Worm (Caenorhabditis elegans) whole organism, late embryonic: ENCODE data around the gene hmg-1.1.

Experiments
- ceh-19 ChIP-seq: fragments of 200-800 bp; sonication (Bioruptor generic); optimal IDR thresholded peaks from 2 replicates; lab custom pipeline; 2018; ENCODE audit warnings: mild to moderate bottlenecking, missing genetic modification characterization, missing compliant biosample characterization
- ceh-31 ChIP-seq: sonication (generic microtip); optimal IDR thresholded peaks from 2 replicates; lab custom pipeline; 2016; ENCODE audit warnings: missing genetic modification characterization, missing compliant biosample characterization
- ceh-6 ChIP-seq: fragments of 200-800 bp; sonication (Bioruptor generic); optimal IDR thresholded peaks from 2 replicates; lab custom pipeline; 2018; ENCODE audit warnings: mild to moderate bottlenecking, missing genetic modification characterization, missing compliant biosample characterization
- ceh-9 ChIP-seq: sonication (generic microtip); optimal IDR thresholded peaks from 2 replicates; lab custom pipeline; 2016; ENCODE audit warnings: mild to moderate bottlenecking, missing genetic modification characterization, inconsistent platforms, missing compliant biosample characterization
- elt-2 ChIP-seq: sonication (generic microtip); optimal IDR thresholded peaks from 2 replicates; lab custom pipeline; 2016; ENCODE audit warnings: missing genetic modification reagents, missing genetic modification characterization, missing compliant biosample characterization
- fkh-10 ChIP-seq: fragments of 150-350 bp; optimal IDR thresholded peaks from 2 replicates; lab custom pipeline; 2014; ENCODE audit warnings: missing biosample characterization, missing genetic modification reagents, missing genetic modification characterization
- hlh-8 ChIP-seq: sonication (generic microtip); optimal IDR thresholded peaks from 2 replicates; lab custom pipeline; 2016; ENCODE audit warnings: missing genotype, missing genetic modification characterization, missing compliant biosample characterization
- nhr-11 ChIP-seq: fragments of 150-350 bp; optimal IDR thresholded peaks from 2 replicates; lab custom pipeline; 2014; ENCODE audit warnings: missing biosample characterization, missing genetic modification characterization
- pax-1 ChIP-seq: fragments of 150-350 bp; optimal IDR thresholded peaks from 2 replicates; lab custom pipeline; 2014; ENCODE audit warnings: missing biosample characterization, missing genetic modification characterization
- tbx-2 ChIP-seq: sonication (generic microtip); optimal IDR thresholded peaks from 2 replicates; lab custom pipeline; 2016; ENCODE audit warnings: missing genetic modification characterization, missing compliant biosample characterization
- unc-86 ChIP-seq: sonication (generic microtip); optimal IDR thresholded peaks from 2 replicates; lab custom pipeline; 2016; ENCODE audit warnings: missing genetic modification characterization, missing compliant biosample characterization

DNA sequence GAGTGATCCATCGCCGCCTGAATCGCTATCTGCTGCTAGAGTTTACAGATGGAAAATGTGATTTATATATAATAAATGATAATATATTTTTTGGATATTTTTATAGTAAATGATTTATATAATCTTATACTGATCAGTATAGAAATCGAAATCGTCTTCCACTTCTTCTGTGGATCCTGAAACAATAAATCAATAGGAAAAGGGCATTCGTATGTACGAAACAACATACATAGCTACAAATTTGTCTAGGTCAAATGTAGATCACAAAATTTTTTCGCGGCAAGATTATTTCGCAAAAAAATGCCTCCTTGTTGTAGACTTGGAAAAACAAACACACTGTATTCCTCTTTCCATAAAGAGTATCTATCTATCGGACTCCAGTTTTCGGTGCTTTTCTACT lies 36.4 kb upstream of the hmg-1.1 start, which contains the start of gene Y48B6A.10:
- TF ChIP-seq ceh-6 (GFP tag; lab: Kevin White, UChicago) (no peak), nhr-11 (tag; lab: Kevin White, UChicago) (no peak), ceh-31 (no peak), fkh-10 (GFP tag; lab: Kevin White, UChicago) (no peak), unc-86 (tag; lab: Kevin White, UChicago) (no peak), pax-1 (tag; lab: Kevin White, UChicago) (no peak), elt-2 (tag; lab: Kevin White, UChicago) (no peak), ceh-19 (GFP tag; lab: Kevin White, UChicago) (no peak), hlh-8 (tag; lab: Kevin White, UChicago) (no peak), ceh-9 (tag; lab: Kevin White, UChicago) (no peak), tbx-2 (tag; lab: Kevin White, UChicago) (no peak)
